Worm (Caenorhabditis elegans): Measurements from ENCODE around the gene lev-8.
A peak's percentile ranks its signal among the peaks of the same experiment; 100 is the strongest.

DNA sequence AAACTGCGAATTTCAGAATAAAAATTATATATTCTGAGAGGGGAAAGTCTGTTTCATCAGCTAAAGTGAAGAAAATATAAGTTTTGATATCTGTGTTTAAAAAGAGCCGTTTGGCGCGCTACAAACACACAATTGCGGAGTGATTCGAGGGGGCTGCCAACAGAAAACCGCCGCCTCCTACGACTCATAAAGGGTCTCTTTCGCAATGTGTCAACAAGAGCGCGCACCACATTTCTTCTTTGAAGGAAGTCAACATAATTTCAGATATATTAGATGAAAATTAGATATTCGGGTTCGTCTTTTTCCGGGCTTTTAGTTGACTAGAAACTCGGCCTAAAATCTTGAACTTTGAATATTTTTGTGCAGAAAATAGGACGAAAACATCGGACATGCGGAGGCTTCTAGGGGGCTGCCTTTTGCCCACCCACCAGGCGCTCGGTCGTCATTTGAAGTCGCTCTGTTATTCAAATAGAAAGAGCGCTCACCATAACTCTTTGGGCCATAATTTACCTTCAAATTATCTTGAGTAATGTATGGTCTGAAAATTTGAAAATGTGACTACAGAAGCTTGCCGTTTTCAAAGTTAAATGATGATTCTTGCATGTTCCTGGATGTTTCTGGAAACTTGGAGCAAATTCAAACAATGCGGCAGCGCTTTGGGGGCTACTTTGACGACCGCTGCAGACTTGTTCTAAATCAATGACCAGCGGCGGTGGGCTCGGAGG, 45.2 kb downstream of the lev-8 start:
- TF ChIP-seq lin-39 (tag; optimal IDR thresholded peaks at IDR 0.05) (peak; percentile 72), nhr-12 (tag; optimal IDR thresholded peaks at IDR 0.05) (peak; percentile 6), elt-2 (tag; optimal IDR thresholded peaks at IDR 0.05) (peak; percentile 90), unc-62 (GFP tag; optimal IDR thresholded peaks at IDR 0.05) (no peak), nhr-25 (tag; optimal IDR thresholded peaks at IDR 0.05) (peak; percentile 72), elt-3 (tag; optimal IDR thresholded peaks at IDR 0.05) (peak in 1 of 3 experiments; percentile 95), nhr-11 (tag; optimal IDR thresholded peaks at IDR 0.05) (peak; percentile 93), fkh-2 (tag; optimal IDR thresholded peaks at IDR 0.05) (no peak), ztf-11 (tag; optimal IDR thresholded peaks at IDR 0.05) (peak; percentile 10), ceh-82 (tag; optimal IDR thresholded peaks at IDR 0.05) (peak; percentile 74)

Data from whole organism, L3 larva.